Fruit fly (Drosophila melanogaster) Kc167 (cell line): ENCODE measurements around the gene CG12617.

Experiments used
- Myc ChIP-seq: fragments of >200 bp; optimal IDR thresholded peaks from 2 replicates; lab custom pipeline; 2017; ENCODE audit warnings: missing external identifiers
- Sin3A ChIP-seq: fragments of >200 bp; optimal IDR thresholded peaks from 2 replicates; lab custom pipeline; 2018; ENCODE audit warnings: missing external identifiers
- h ChIP-seq: fragments of >200 bp; optimal IDR thresholded peaks from 3 replicates; lab custom pipeline; 2018; ENCODE audit warnings: missing external identifiers
- insv ChIP-seq: fragments of >200 bp; optimal IDR thresholded peaks from 3 replicates; lab custom pipeline; 2018; ENCODE audit warnings: missing external identifiers
- psq ChIP-seq: fragments of >200 bp; optimal IDR thresholded peaks from 2 replicates; lab custom pipeline; 2017; ENCODE audit warnings: missing external identifiers
- ttk ChIP-seq: sonication (Bioruptor generic); optimal IDR thresholded peaks from 2 replicates; lab custom pipeline; 2017; ENCODE audit warnings: missing external identifiers

Gene CG12617

dm6 chr2L:20314693-20315268 is 20.3 kb downstream of the CG12617 start:
- TF ChIP-seq Myc (lab: Kevin White, UChicago) (no peak), h (lab: Kevin White, UChicago) (no peak), insv (lab: Kevin White, UChicago) (no peak), psq (lab: Kevin White, UChicago) (no peak), ttk (lab: Kevin White, UChicago) (no peak), Sin3A (lab: Kevin White, UChicago) (no peak)

dm6 chr2L:20321207-20321773 is 26.8 kb downstream of the CG12617 start:
- no peak for TF ChIP-seq ttk (lab: Kevin White, UChicago)
- no peak for TF ChIP-seq insv (lab: Kevin White, UChicago)
- TF ChIP-seq Sin3A (lab: Kevin White, UChicago): no peak
- TF ChIP-seq psq (lab: Kevin White, UChicago): no peak
- TF ChIP-seq h (lab: Kevin White, UChicago): no peak
- no peak for TF ChIP-seq Myc (lab: Kevin White, UChicago)

- TF ChIP-seq Myc (lab: Kevin White, UChicago): no peak
- TF ChIP-seq psq (lab: Kevin White, UChicago): no peak
- no peak for TF ChIP-seq h (lab: Kevin White, UChicago)
- no peak for TF ChIP-seq Sin3A (lab: Kevin White, UChicago)
- no peak for TF ChIP-seq insv (lab: Kevin White, UChicago)
- TF ChIP-seq ttk (lab: Kevin White, UChicago): no peak
Measured at dm6 chr2L:20322013-20322638, 27.6 kb downstream of the CG12617 start.

- no peak for TF ChIP-seq Myc (lab: Kevin White, UChicago)
- no peak for TF ChIP-seq Sin3A (lab: Kevin White, UChicago)
- no peak for TF ChIP-seq psq (lab: Kevin White, UChicago)
- TF ChIP-seq ttk (lab: Kevin White, UChicago): no peak
- TF ChIP-seq insv (lab: Kevin White, UChicago): no peak
- TF ChIP-seq h (lab: Kevin White, UChicago): no peak
Measured at dm6 chr2L:20325383-20325782, 30.9 kb downstream of the CG12617 start.

- no peak for TF ChIP-seq Myc (lab: Kevin White, UChicago)
- TF ChIP-seq h (lab: Kevin White, UChicago): no peak
- TF ChIP-seq insv (lab: Kevin White, UChicago): no peak
- no peak for TF ChIP-seq Sin3A (lab: Kevin White, UChicago)
- TF ChIP-seq psq (lab: Kevin White, UChicago): no peak
- no peak for TF ChIP-seq ttk (lab: Kevin White, UChicago)
Measured at dm6 chr2L:20326317-20326716, 31.8 kb downstream of the CG12617 start.

dm6 chr2L:20327375-20327774 is 32.9 kb downstream of the CG12617 start:
- TF ChIP-seq Sin3A (lab: Kevin White, UChicago): no peak
- no peak for TF ChIP-seq ttk (lab: Kevin White, UChicago)
- no peak for TF ChIP-seq Myc (lab: Kevin White, UChicago)
- no peak for TF ChIP-seq h (lab: Kevin White, UChicago)
- TF ChIP-seq insv (lab: Kevin White, UChicago): no peak
- TF ChIP-seq psq (lab: Kevin White, UChicago): no peak

- TF ChIP-seq psq (lab: Kevin White, UChicago) (no peak), insv (lab: Kevin White, UChicago) (no peak), ttk (lab: Kevin White, UChicago) (no peak), Myc (lab: Kevin White, UChicago) (no peak), h (lab: Kevin White, UChicago) (no peak), Sin3A (lab: Kevin White, UChicago) (no peak)
Measured at dm6 chr2L:20327963-20328362, 33.5 kb downstream of the CG12617 start.

- no peak for TF ChIP-seq insv (lab: Kevin White, UChicago)
- TF ChIP-seq h (lab: Kevin White, UChicago): no peak
- TF ChIP-seq Sin3A (lab: Kevin White, UChicago): no peak
- TF ChIP-seq Myc (lab: Kevin White, UChicago): no peak
- TF ChIP-seq psq (lab: Kevin White, UChicago): no peak
- TF ChIP-seq ttk (lab: Kevin White, UChicago): no peak
Measured at dm6 chr2L:20328569-20328968, 34.1 kb downstream of the CG12617 start.

dm6 chr2L:20329612-20330011 is 35.1 kb downstream of the CG12617 start:
- TF ChIP-seq Sin3A (lab: Kevin White, UChicago) (no peak), psq (lab: Kevin White, UChicago) (no peak), ttk (lab: Kevin White, UChicago) (no peak), h (lab: Kevin White, UChicago) (no peak), Myc (lab: Kevin White, UChicago) (no peak), insv (lab: Kevin White, UChicago) (no peak)

- TF ChIP-seq Sin3A (lab: Kevin White, UChicago): no peak
- TF ChIP-seq h (lab: Kevin White, UChicago): no peak
- TF ChIP-seq psq (lab: Kevin White, UChicago): no peak
- TF ChIP-seq Myc (lab: Kevin White, UChicago): no peak
- no peak for TF ChIP-seq insv (lab: Kevin White, UChicago)
- TF ChIP-seq ttk (lab: Kevin White, UChicago): no peak
Measured at dm6 chr2L:20332978-20333377, 38.5 kb downstream of the CG12617 start.

dm6 chr2L:20334918-20335317 is 40.4 kb downstream of the CG12617 start:
- TF ChIP-seq psq (lab: Kevin White, UChicago) (no peak), h (lab: Kevin White, UChicago) (no peak)
